Worm (Caenorhabditis elegans) whole organism, late embryonic: ENCODE data around the gene hacd-1.

Experiments used
- C08G9.2 ChIP-seq: sonication (generic microtip); optimal IDR thresholded peaks from 2 replicates; lab custom pipeline; 2016; ENCODE audit warnings: mild to moderate bottlenecking, missing genetic modification characterization, moderate library complexity, missing compliant biosample characterization
- C38D4.7 ChIP-seq: fragments of 200-800 bp; sonication (Bioruptor generic); optimal IDR thresholded peaks from 2 replicates; lab custom pipeline; 2018; ENCODE audit warnings: mild to moderate bottlenecking, missing genetic modification characterization, moderate library complexity, missing compliant biosample characterization
- K02D7.2 ChIP-seq: sonication (generic microtip); optimal IDR thresholded peaks from 2 replicates; lab custom pipeline; 2017; ENCODE audit warnings: mild to moderate bottlenecking, missing genetic modification characterization, missing compliant biosample characterization
- K09A11.1 ChIP-seq: sonication (generic microtip); optimal IDR thresholded peaks from 2 replicates; lab custom pipeline; 2017; ENCODE audit warnings: antibody characterized with exemption, mild to moderate bottlenecking, missing genetic modification characterization, missing compliant biosample characterization; ENCODE audit not compliant: insufficient read depth
- T23F11.4 ChIP-seq: fragments of 200-800 bp; sonication (Bioruptor generic); optimal IDR thresholded peaks from 2 replicates; lab custom pipeline; 2018; ENCODE audit warnings: mild to moderate bottlenecking, missing genetic modification characterization, missing compliant biosample characterization
- Y22D7AL.16 ChIP-seq: sonication (generic microtip); optimal IDR thresholded peaks from 2 replicates; lab custom pipeline; 2016; ENCODE audit warnings: missing genetic modification characterization, missing compliant biosample characterization
- ama-1 ChIP-seq: fragments of 150-350 bp; optimal IDR thresholded peaks from 2 replicates; lab custom pipeline; 2014
- ceh-14 ChIP-seq: sonication (generic microtip); optimal IDR thresholded peaks from 2 replicates; lab custom pipeline; 2016; ENCODE audit warnings: missing genotype, missing genetic modification characterization, missing compliant biosample characterization
- ceh-2 ChIP-seq: sonication (generic microtip); optimal IDR thresholded peaks from 2 replicates; lab custom pipeline; 2016; ENCODE audit warnings: missing genotype, missing genetic modification characterization, missing compliant biosample characterization
- ceh-22 ChIP-seq: sonication (generic microtip); optimal IDR thresholded peaks from 2 replicates; lab custom pipeline; 2017; ENCODE audit warnings: missing biosample characterization, missing genetic modification characterization
- ceh-24 ChIP-seq: sonication (generic microtip); optimal IDR thresholded peaks from 2 replicates; lab custom pipeline; 2016; ENCODE audit warnings: mild to moderate bottlenecking, missing genetic modification characterization, missing compliant biosample characterization
- ceh-31 ChIP-seq: sonication (generic microtip); optimal IDR thresholded peaks from 2 replicates; lab custom pipeline; 2016; ENCODE audit warnings: missing genetic modification characterization, missing compliant biosample characterization
- ceh-34 ChIP-seq: sonication (generic microtip); optimal IDR thresholded peaks from 2 replicates; lab custom pipeline; 2016; ENCODE audit warnings: mild to moderate bottlenecking, missing genetic modification characterization, missing compliant biosample characterization
- ceh-45 ChIP-seq: fragments of 200-800 bp; sonication (Bioruptor generic); IDR thresholded peaks from 2 replicates; pipeline ENCODE4 v1.3.6; 2022; ENCODE audit warnings: missing genetic modification reagents, missing genetic modification characterization, missing compliant biosample characterization
- che-1 ChIP-seq: sonication (generic microtip); optimal IDR thresholded peaks from 2 replicates; lab custom pipeline; 2016; ENCODE audit warnings: mild to moderate bottlenecking, missing genetic modification characterization, missing compliant biosample characterization
- dve-1 ChIP-seq: sonication (generic microtip); optimal IDR thresholded peaks from 2 replicates; lab custom pipeline; 2017; ENCODE audit warnings: antibody characterized with exemption, mild to moderate bottlenecking, missing genetic modification characterization, missing compliant biosample characterization
- elt-2 ChIP-seq: sonication (generic microtip); optimal IDR thresholded peaks from 2 replicates; lab custom pipeline; 2016; ENCODE audit warnings: missing genetic modification reagents, missing genetic modification characterization, missing compliant biosample characterization
- fax-1 ChIP-seq: sonication (generic microtip); optimal IDR thresholded peaks from 2 replicates; lab custom pipeline; 2016; ENCODE audit warnings: missing genotype, missing genetic modification characterization, missing compliant biosample characterization
- fkh-6 ChIP-seq: sonication (generic microtip); optimal IDR thresholded peaks from 2 replicates; lab custom pipeline; 2016; ENCODE audit warnings: missing genetic modification characterization, missing compliant biosample characterization
- gmeb-2 ChIP-seq: sonication (generic microtip); optimal IDR thresholded peaks from 2 replicates; lab custom pipeline; 2016; ENCODE audit warnings: missing genetic modification characterization, inconsistent platforms, missing compliant biosample characterization
- hlh-13 ChIP-seq: fragments of 200-800 bp; sonication (Bioruptor generic); optimal IDR thresholded peaks from 2 replicates; lab custom pipeline; 2018; ENCODE audit warnings: mild to moderate bottlenecking, missing genetic modification characterization, missing compliant biosample characterization
- hlh-15 ChIP-seq: sonication (generic microtip); optimal IDR thresholded peaks from 2 replicates; lab custom pipeline; 2016; ENCODE audit warnings: missing genetic modification characterization, missing compliant biosample characterization
- hlh-6 ChIP-seq: sonication (generic microtip); optimal IDR thresholded peaks from 2 replicates; lab custom pipeline; 2016; ENCODE audit warnings: missing genotype, missing genetic modification characterization, missing compliant biosample characterization
- hlh-8 ChIP-seq: sonication (generic microtip); optimal IDR thresholded peaks from 2 replicates; lab custom pipeline; 2016; ENCODE audit warnings: missing genotype, missing genetic modification characterization, missing compliant biosample characterization
- lim-6 ChIP-seq: sonication (generic microtip); optimal IDR thresholded peaks from 2 replicates; lab custom pipeline; 2016; ENCODE audit warnings: missing genetic modification characterization, missing compliant biosample characterization
- lin-11 ChIP-seq: fragments of 200-800 bp; sonication (Bioruptor generic); optimal IDR thresholded peaks from 2 replicates; lab custom pipeline; 2018; ENCODE audit warnings: mild to moderate bottlenecking, missing genetic modification characterization, missing compliant biosample characterization
- madf-2 ChIP-seq: sonication (generic microtip); optimal IDR thresholded peaks from 2 replicates; lab custom pipeline; 2017; ENCODE audit warnings: missing genetic modification characterization, missing compliant biosample characterization
- mec-3 ChIP-seq: sonication (generic microtip); optimal IDR thresholded peaks from 2 replicates; lab custom pipeline; 2016; ENCODE audit warnings: borderline replicate concordance, missing genetic modification characterization, missing compliant biosample characterization
- nhr-11 ChIP-seq: fragments of 150-350 bp; optimal IDR thresholded peaks from 2 replicates; lab custom pipeline; 2014; ENCODE audit warnings: missing biosample characterization, missing genetic modification characterization
- nhr-232 ChIP-seq: sonication (generic microtip); optimal IDR thresholded peaks from 2 replicates; lab custom pipeline; 2016; ENCODE audit warnings: missing genetic modification characterization, missing compliant biosample characterization
- npax-4 ChIP-seq: sonication (generic microtip); optimal IDR thresholded peaks from 2 replicates; lab custom pipeline; 2016; ENCODE audit warnings: missing genetic modification characterization, missing compliant biosample characterization
- odd-2 ChIP-seq: sonication (generic microtip); optimal IDR thresholded peaks from 2 replicates; lab custom pipeline; 2017; ENCODE audit warnings: antibody characterized with exemption, mild to moderate bottlenecking, missing genetic modification characterization, missing compliant biosample characterization
- pag-3 ChIP-seq: sonication (generic microtip); optimal IDR thresholded peaks from 2 replicates; lab custom pipeline; 2016; ENCODE audit warnings: missing compliant biosample characterization, missing genetic modification characterization, borderline replicate concordance
- pha-4 ChIP-seq: fragments of 150-350 bp; optimal IDR thresholded peaks from 2 replicates; lab custom pipeline; 2018; ENCODE audit warnings: missing biosample characterization, missing genetic modification reagents, missing genetic modification characterization
- pqm-1 ChIP-seq: sonication (generic microtip); optimal IDR thresholded peaks from 2 replicates; lab custom pipeline; 2016; ENCODE audit warnings: missing genetic modification characterization, missing compliant biosample characterization
- ref-2 ChIP-seq: sonication (generic microtip); optimal IDR thresholded peaks from 2 replicates; lab custom pipeline; 2016; ENCODE audit warnings: missing genetic modification characterization, missing compliant biosample characterization
- sox-4 ChIP-seq: sonication (generic microtip); optimal IDR thresholded peaks from 2 replicates; lab custom pipeline; 2017; ENCODE audit warnings: mild to moderate bottlenecking, missing genetic modification characterization, inconsistent platforms, missing compliant biosample characterization
- ttx-3 ChIP-seq: sonication (generic microtip); optimal IDR thresholded peaks from 2 replicates; lab custom pipeline; 2016; ENCODE audit warnings: missing genetic modification reagents, missing genetic modification characterization, missing compliant biosample characterization
- unc-42 ChIP-seq: sonication (generic microtip); optimal IDR thresholded peaks from 2 replicates; lab custom pipeline; 2016; ENCODE audit warnings: missing genotype, missing genetic modification characterization, missing compliant biosample characterization
- unc-55 ChIP-seq: sonication (generic microtip); optimal IDR thresholded peaks from 2 replicates; lab custom pipeline; 2017; ENCODE audit warnings: missing biosample characterization, missing genetic modification reagents, missing genetic modification characterization
- ztf-16 ChIP-seq: sonication (generic microtip); optimal IDR thresholded peaks from 2 replicates; lab custom pipeline; 2017; ENCODE audit warnings: missing genetic modification characterization, missing compliant biosample characterization

hacd-1 gene

DNA sequence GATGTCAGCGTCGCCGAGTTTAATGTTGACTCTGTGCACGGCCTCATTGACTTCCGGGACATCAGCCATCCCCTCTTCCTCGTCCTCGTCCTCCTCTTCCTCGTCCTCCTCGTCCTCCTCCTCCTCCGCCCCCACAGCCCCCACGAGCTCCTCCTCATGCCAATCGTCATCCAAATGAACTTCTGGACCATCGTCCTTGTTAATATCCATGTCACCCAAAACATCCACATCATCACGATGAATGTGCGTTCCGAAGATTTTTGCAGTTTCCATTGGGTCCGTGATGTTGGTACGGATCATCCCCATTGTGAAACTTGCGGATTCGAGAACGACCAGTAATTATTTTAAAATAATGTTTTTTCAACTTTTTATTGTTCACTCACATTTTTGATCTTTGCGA lies 25.8 kb upstream of the hacd-1 start:
- TF ChIP-seq Y22D7AL.16 (no peak), ceh-34 (tag; lab: Kevin White, UChicago) (no peak), gmeb-2 (tag; lab: Kevin White, UChicago) (no peak), elt-2 (no peak), hlh-8 (tag; lab: Kevin White, UChicago) (no peak), nhr-11 (tag; lab: Kevin White, UChicago) (no peak), sox-4 (tag; lab: Kevin White, UChicago) (no peak), ama-1 (no peak), unc-42 (no peak), hlh-6 (tag; lab: Kevin White, UChicago) (no peak), madf-2 (no peak), lim-6 (no peak), unc-55 (GFP tag; lab: Kevin White, UChicago) (no peak), ceh-24 (tag; lab: Kevin White, UChicago) (no peak), C08G9.2 (tag; lab: Kevin White, UChicago) (no peak), ztf-16 (no peak), ttx-3 (tag; lab: Kevin White, UChicago) (no peak), mec-3 (tag; lab: Kevin White, UChicago) (no peak)
- TF ChIP-seq, all 69 proteins: peak for 0

DNA sequence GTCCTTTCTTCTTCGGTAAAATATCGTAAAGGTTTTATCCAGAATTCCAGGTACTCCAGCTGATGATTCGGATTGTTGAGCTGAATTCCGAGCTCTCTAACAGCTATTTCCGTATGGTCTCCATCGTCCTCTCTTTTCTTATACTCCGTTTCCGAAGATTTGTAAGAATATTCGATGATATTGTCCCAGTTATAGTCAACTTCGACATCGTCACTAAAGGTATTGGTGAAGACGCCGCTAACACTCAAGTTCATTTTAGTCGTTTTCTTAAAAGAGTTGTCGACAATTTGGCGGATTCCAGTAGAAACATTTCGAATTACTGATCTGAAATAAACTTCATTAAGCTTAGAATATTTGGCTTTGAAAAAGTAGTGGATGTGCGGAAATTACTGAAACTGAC lies 25.1 kb upstream of the hacd-1 start:
- TF ChIP-seq unc-55 (GFP tag; lab: Kevin White, UChicago) (no peak), unc-42 (no peak), hlh-15 (tag; lab: Kevin White, UChicago) (no peak), ref-2 (tag; lab: Kevin White, UChicago) (no peak), ceh-31 (tag; lab: Kevin White, UChicago) (no peak), T23F11.4 (GFP tag; lab: Kevin White, UChicago) (no peak), hlh-8 (tag; lab: Kevin White, UChicago) (no peak), C08G9.2 (tag; lab: Kevin White, UChicago) (no peak), che-1 (tag; lab: Kevin White, UChicago) (no peak), K09A11.1 (no peak), fax-1 (tag; lab: Kevin White, UChicago) (no peak), K02D7.2 (tag; lab: Kevin White, UChicago) (no peak), odd-2 (no peak), dve-1 (tag; lab: Kevin White, UChicago) (no peak)
- TF ChIP-seq, all 69 proteins: peak for 0

DNA sequence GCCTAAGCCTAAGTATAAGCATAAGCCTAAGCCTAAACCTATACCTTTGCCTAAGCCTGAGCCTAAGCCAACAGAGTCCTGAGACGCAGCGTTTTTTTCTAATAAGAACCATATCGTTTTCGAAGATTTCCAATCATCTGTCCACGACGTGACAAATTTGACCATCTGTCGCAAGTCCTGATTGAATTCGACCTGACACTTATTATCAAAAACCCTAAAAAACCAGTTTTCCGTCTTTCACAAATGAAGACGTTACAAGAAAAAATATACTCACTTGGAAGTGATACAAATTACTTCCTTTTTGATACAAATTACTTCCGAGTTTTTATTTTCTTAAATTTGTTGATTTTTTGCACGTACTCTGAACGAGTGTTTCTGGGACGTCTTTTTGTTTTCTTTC lies 22.0 kb upstream of the hacd-1 start:
- TF ChIP-seq C38D4.7 (no peak), odd-2 (no peak), ceh-2 (tag; lab: Kevin White, UChicago) (no peak), hlh-6 (tag; lab: Kevin White, UChicago) (no peak), elt-2 (no peak), pha-4 (tag; lab: Kevin White, UChicago) (no peak), ceh-22 (tag; lab: Kevin White, UChicago) (no peak), lin-11 (tag; lab: Kevin White, UChicago) (no peak), pqm-1 (no peak), nhr-232 (tag; lab: Kevin White, UChicago) (no peak), nhr-11 (tag; lab: Kevin White, UChicago) (no peak), npax-4 (tag; lab: Kevin White, UChicago) (no peak), hlh-13 (GFP tag; lab: Kevin White, UChicago) (no peak), K09A11.1 (no peak), ceh-45 (GFP tag; lab: Robert Waterston, UW) (no peak)

DNA sequence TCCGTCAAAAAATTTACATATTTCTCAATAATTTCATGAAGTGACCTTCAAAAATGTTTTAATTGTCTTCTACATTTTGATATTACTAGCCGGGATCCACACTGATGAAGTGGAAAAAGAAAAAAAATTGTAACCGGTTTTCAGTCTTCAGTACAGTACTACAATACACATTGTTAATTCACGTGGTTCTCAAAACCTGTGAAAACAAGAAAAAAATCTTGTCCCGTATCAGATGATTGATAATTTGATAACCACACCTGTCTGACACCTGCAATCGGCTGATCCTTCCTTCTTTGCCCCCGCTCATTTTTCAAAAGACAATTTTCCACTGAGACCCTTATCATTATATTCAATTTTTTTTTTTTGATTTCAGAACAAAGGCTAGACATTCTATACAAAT lies 21.3 kb upstream of the hacd-1 start, which contains the start of gene R09B5.11:
Gene R09B5.11 (plus strand): TSS at position 374 of the 400 bp plus-strand sequence.
- TF ChIP-seq fkh-6 (tag; lab: Kevin White, UChicago) (no peak), K02D7.2 (tag; lab: Kevin White, UChicago) (no peak), ceh-14 (tag; lab: Kevin White, UChicago) (no peak), pha-4 (tag; lab: Kevin White, UChicago) (no peak), npax-4 (tag; lab: Kevin White, UChicago) (no peak), pag-3 (tag; lab: Kevin White, UChicago) (no peak)
